Worm (Caenorhabditis elegans): ENCODE data around the gene C14B1.12.

- no peak for TF ChIP-seq nhr-76 (tag; optimal IDR thresholded peaks at IDR 0.05)
- TF ChIP-seq blmp-1 (tag; optimal IDR thresholded peaks at IDR 0.05): no peak
- no peak for TF ChIP-seq cnd-1 (tag; optimal IDR thresholded peaks at IDR 0.05)
- TF ChIP-seq snpc-4 (tag; optimal IDR thresholded peaks at IDR 0.05): no peak
- TF ChIP-seq lin-13 (tag; optimal IDR thresholded peaks at IDR 0.05): no peak
- TF ChIP-seq elt-3 (tag; optimal IDR thresholded peaks at IDR 0.05): no peak
- no peak for TF ChIP-seq ceh-83 (GFP tag; optimal IDR thresholded peaks at IDR 0.05)
- no peak for TF ChIP-seq ceh-39 (tag; optimal IDR thresholded peaks at IDR 0.05)
- TF ChIP-seq mab-5 (tag; optimal IDR thresholded peaks at IDR 0.05): no peak
- TF ChIP-seq unc-39 (tag; optimal IDR thresholded peaks at IDR 0.05): no peak
- TF ChIP-seq ztf-11 (tag; optimal IDR thresholded peaks at IDR 0.05): no peak
- TF ChIP-seq flh-1 (GFP tag; optimal IDR thresholded peaks at IDR 0.05): no peak
- TF ChIP-seq mls-2 (tag; optimal IDR thresholded peaks at IDR 0.05): no peak
These were observed 1.7 kb upstream of the C14B1.12 start, which contains the start of gene gldi-5 for ce11 chrIII:3726443-3726842.
